Worm (Caenorhabditis elegans) whole organism, L4/young adult: ENCODE measurements around the gene Y24D9A.6.

Experiments used
- dao-5 ChIP-seq: sonication (generic microtip); optimal IDR thresholded peaks from 2 replicates; lab custom pipeline; 2016; ENCODE audit warnings: missing genotype, missing genetic modification characterization, moderate library complexity, missing compliant biosample characterization
- him-1 ChIP-seq: sonication (generic microtip); optimal IDR thresholded peaks from 2 replicates; lab custom pipeline; 2016; ENCODE audit warnings: missing genotype, missing genetic modification reagents, missing genetic modification characterization, missing compliant biosample characterization

ce11 chrIV:4369116-4369515 is 31.1 kb downstream of the Y24D9A.6 start:
- TF ChIP-seq him-1 (tag; lab: Kevin White, UChicago) (no peak), dao-5 (tag; lab: Kevin White, UChicago) (no peak)
